Comparison of ENCODE assay signal across 2 worm cellular contexts in genomic region chrIV:6756374-6756773, ce11.
A peak's percentile ranks its signal among the peaks of the same experiment; 100 is the strongest.
TF ChIP-seq lines count a peak whose summit lies in the region.

No protein-coding gene starts in this region.

TF ChIP-seq in whole organism, L1 larva, 84 proteins besides CTCF, POLR2A, EP300 and RAD21 (continued from another document):
- TF ChIP-seq ztf-11 (tag; optimal IDR thresholded peaks at IDR 0.05; lab: Kevin White, UChicago) (peak in 1 of 2 experiments; percentile 71), C16A3.4 (tag; optimal IDR thresholded peaks at IDR 0.05; lab: Kevin White, UChicago) (peak; percentile 92), alr-1 (tag; optimal IDR thresholded peaks at IDR 0.05; lab: Kevin White, UChicago; ENCODE audit: borderline replicate concordance) (no peak), hpl-2 (GFP tag; optimal IDR thresholded peaks at IDR 0.05; lab: Kevin White, UChicago) (peak; percentile 87), xbp-1 (tag; optimal IDR thresholded peaks at IDR 0.05; lab: Kevin White, UChicago) (peak; percentile 84), nhr-84 (tag; optimal IDR thresholded peaks at IDR 0.05; lab: Kevin White, UChicago) (no peak), mab-9 (GFP tag; IDR thresholded peaks at IDR 0.05; lab: Robert Waterston, UW) (peak; percentile 63), ceh-8 (GFP tag; optimal IDR thresholded peaks at IDR 0.05; lab: Kevin White, UChicago) (peak; percentile 83), nhr-28 (tag; optimal IDR thresholded peaks at IDR 0.05; lab: Kevin White, UChicago) (no peak), efl-1 (optimal IDR thresholded peaks at IDR 0.05; lab: Kevin White, UChicago) (peak; percentile 80 to 87), efl-1 (GFP tag; optimal IDR thresholded peaks at IDR 0.05 in 1 of 2; lab: Kevin White, UChicago) (peak; percentile 71 to 96), pax-3 (tag; optimal IDR thresholded peaks at IDR 0.05; lab: Kevin White, UChicago) (peak; percentile 73), tbx-2 (tag; optimal IDR thresholded peaks at IDR 0.05; lab: Kevin White, UChicago) (peak; percentile 88), fos-1 (tag; optimal IDR thresholded peaks at IDR 0.05; lab: Kevin White, UChicago) (peak; percentile 64), nhr-20 (tag; optimal IDR thresholded peaks at IDR 0.05; lab: Kevin White, UChicago) (peak; percentile 88), egl-27 (tag; optimal IDR thresholded peaks at IDR 0.05; lab: Kevin White, UChicago) (no peak), lir-3 (tag; optimal IDR thresholded peaks at IDR 0.05; lab: Kevin White, UChicago; ENCODE audit: poor library complexity) (peak; percentile 75), nhr-85 (tag; lab: Kevin White, UChicago) (peak; percentile 78), sox-4 (tag; optimal IDR thresholded peaks at IDR 0.05; lab: Kevin White, UChicago) (peak; percentile 79), lsy-2 (tag; optimal IDR thresholded peaks at IDR 0.05; lab: Kevin White, UChicago) (peak; percentile 84 to 87), nhr-11 (tag; optimal IDR thresholded peaks at IDR 0.05; lab: Kevin White, UChicago) (peak; percentile 26), rnt-1 (tag; optimal IDR thresholded peaks at IDR 0.05; lab: Kevin White, UChicago) (peak; percentile 87), sup-37 (GFP tag; optimal IDR thresholded peaks at IDR 0.05; lab: Kevin White, UChicago) (peak; percentile 29), nhr-71 (tag; optimal IDR thresholded peaks at IDR 0.05; lab: Kevin White, UChicago) (peak; percentile 92)

TF ChIP-seq in whole organism, young adult, 124 proteins besides CTCF, POLR2A, EP300 and RAD21 (continued from another document):
- TF ChIP-seq mel-28 (tag; optimal IDR thresholded peaks at IDR 0.05; lab: Kevin White, UChicago; ENCODE audit: borderline replicate concordance): peak; percentile 44
- peak; percentile 98 for TF ChIP-seq dox-1 (GFP tag; IDR thresholded peaks at IDR 0.05; lab: Robert Waterston, UW)
- TF ChIP-seq T07F8.4 (tag; optimal IDR thresholded peaks at IDR 0.05; lab: Kevin White, UChicago): peak; percentile 43
- peak; percentile 82 for TF ChIP-seq K11D2.4 (GFP tag; IDR thresholded peaks at IDR 0.05; lab: Robert Waterston, UW)
- TF ChIP-seq snpc-3.4 (tag; optimal IDR thresholded peaks at IDR 0.05; lab: Kevin White, UChicago): peak; percentile 94
- TF ChIP-seq F10E7.11 (tag; optimal IDR thresholded peaks at IDR 0.05; lab: Kevin White, UChicago): no peak
- TF ChIP-seq mcd-1 (GFP tag; IDR thresholded peaks at IDR 0.05; lab: Robert Waterston, UW): peak; percentile 89
- peak; percentile 80 for TF ChIP-seq Y67H2A.10 (GFP tag; conservative IDR thresholded peaks at IDR 0.05; lab: Robert Waterston, UW)
- TF ChIP-seq B0019.2 (GFP tag; conservative IDR thresholded peaks at IDR 0.05; lab: Robert Waterston, UW): peak; percentile 87
- TF ChIP-seq attf-6 (GFP tag; IDR thresholded peaks at IDR 0.05; lab: Robert Waterston, UW): peak; percentile 90
- TF ChIP-seq nhr-27 (tag; optimal IDR thresholded peaks at IDR 0.05; lab: Kevin White, UChicago): no peak
- TF ChIP-seq let-526 (GFP tag; IDR thresholded peaks at IDR 0.05; lab: Robert Waterston, UW): peak; percentile 64; the same call in 1 of the 2 replicates
- TF ChIP-seq lin-35 (GFP tag; optimal IDR thresholded peaks at IDR 0.05; lab: Kevin White, UChicago): peak; percentile 40 to 92 (median 90)
- TF ChIP-seq aptf-3 (GFP tag; IDR thresholded peaks at IDR 0.05; lab: Robert Waterston, UW): 0 out of 2 replicates have a peak, but pooled peaks have one; percentile 27
- TF ChIP-seq Y79H2A.3 (GFP tag; conservative IDR thresholded peaks at IDR 0.05; lab: Robert Waterston, UW): peak; percentile 86; the same call in 1 of the 2 replicates
- peak; percentile 94 for TF ChIP-seq unc-130 (GFP tag; optimal IDR thresholded peaks at IDR 0.05; lab: Kevin White, UChicago)
- peak; percentile 52 for TF ChIP-seq F52B5.7 (tag; optimal IDR thresholded peaks at IDR 0.05; lab: Kevin White, UChicago)
- peak; percentile 73 for TF ChIP-seq C06A6.2 (GFP tag; conservative IDR thresholded peaks at IDR 0.05; lab: Robert Waterston, UW)
